Worm (Caenorhabditis elegans): ENCODE results near the gene T06A10.107.
"Not testable (repeated sequence)": the region's sequence is repeated elsewhere in the genome, so short reads cannot be mapped to it uniquely, and the experiment has no call there.

Gene T06A10.107

DNA sequence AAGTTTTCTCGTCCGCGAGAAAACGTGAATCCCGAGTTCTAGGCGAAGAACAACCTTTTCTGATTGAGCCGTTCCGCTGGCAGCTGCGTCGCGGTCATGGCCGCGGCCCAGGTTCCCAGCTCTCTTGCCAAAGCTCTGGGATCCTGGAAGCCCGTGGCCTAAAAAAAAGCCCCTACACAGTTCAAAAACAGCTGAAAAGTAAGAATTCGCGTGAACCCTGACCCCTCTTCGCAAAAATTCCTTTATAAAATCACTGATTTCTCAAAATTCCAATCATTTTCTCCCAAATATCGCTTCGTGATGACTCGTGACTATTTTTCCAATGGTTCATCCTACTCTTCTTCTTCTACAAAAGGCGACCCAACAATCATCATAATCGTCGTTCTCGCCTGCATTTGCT is at the start of gene T06A10.107:
Gene T06A10.107 (plus strand): TSS at position 301 of the 400 bp plus-strand sequence.
- TF ChIP-seq ceh-28 (tag; optimal IDR thresholded peaks at IDR 0.05) (no peak), nhr-23 (tag; optimal IDR thresholded peaks at IDR 0.05) (no peak), nhr-67 (tag; optimal IDR thresholded peaks at IDR 0.05) (no peak), elt-1 (tag; optimal IDR thresholded peaks at IDR 0.05) (no peak), nhr-76 (tag; optimal IDR thresholded peaks at IDR 0.05) (no peak), nhr-11 (tag; optimal IDR thresholded peaks at IDR 0.05) (no peak), mdl-1 (tag; optimal IDR thresholded peaks at IDR 0.05) (no peak), fkh-10 (GFP tag; optimal IDR thresholded peaks at IDR 0.05) (no peak), tbx-2 (tag; optimal IDR thresholded peaks at IDR 0.05) (no peak), elt-2 (tag; optimal IDR thresholded peaks at IDR 0.05) (no peak), aly-2 (tag; optimal IDR thresholded peaks at IDR 0.05) (no peak), pha-4 (tag; optimal IDR thresholded peaks at IDR 0.05) (no peak)

DNA sequence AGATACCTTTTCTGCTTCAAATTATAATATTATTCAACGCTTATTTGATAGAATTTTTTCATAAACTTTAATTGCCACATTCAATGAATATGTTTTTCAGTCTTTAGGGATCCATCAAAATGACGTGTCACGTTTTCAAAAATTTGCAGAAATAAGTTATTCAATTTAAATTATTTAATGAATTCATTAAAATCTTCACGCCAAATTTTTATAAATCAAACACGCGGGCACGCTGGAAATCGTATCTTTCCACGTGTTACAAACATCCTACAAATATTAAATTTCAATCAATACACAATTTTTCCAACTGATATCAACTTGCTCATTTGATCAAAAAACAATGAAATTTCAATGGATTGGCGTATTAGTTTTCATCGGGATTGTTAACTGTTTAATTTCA is 44.8 kb upstream of the T06A10.107 start, which contains the start of gene Y116A8A.4:
Gene Y116A8A.4 (plus strand): TSS at position 301 of the 400 bp plus-strand sequence.
- TF ChIP-seq nhr-43 (tag; optimal IDR thresholded peaks at IDR 0.05; ENCODE audit: poor library complexity, severe bottlenecking) (no peak), snpc-4 (tag; optimal IDR thresholded peaks at IDR 0.05) (no peak), ztf-11 (tag; optimal IDR thresholded peaks at IDR 0.05) (no peak), nhr-237 (tag; optimal IDR thresholded peaks at IDR 0.05) (no peak), elt-2 (tag; optimal IDR thresholded peaks at IDR 0.05) (no peak), nhr-23 (tag; optimal IDR thresholded peaks at IDR 0.05) (no peak), jun-1 (tag; optimal IDR thresholded peaks at IDR 0.05) (no peak), pqm-1 (tag; optimal IDR thresholded peaks at IDR 0.05) (no peak)

DNA sequence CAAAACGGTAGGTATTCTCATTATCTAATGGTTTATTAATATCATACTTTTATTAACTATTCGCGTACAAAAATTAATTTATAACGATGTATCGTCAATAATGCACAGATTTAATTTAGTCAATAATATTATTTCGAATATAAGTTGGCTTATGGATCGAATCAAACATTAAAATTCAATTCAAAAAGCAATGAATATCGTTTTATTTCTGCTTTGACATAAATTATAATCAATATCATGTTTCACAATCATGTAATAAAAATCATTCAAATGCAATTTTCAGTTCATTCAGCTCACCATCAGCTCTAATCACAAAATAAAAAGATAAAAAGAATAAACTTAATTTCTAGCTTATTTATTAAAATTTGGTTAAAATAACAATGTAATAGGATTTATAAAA is 38.6 kb upstream of the T06A10.107 start, which contains the start of gene Y116A8A.6:
Gene Y116A8A.6 (minus strand): TSS at position 101 of the 400 bp plus-strand sequence.
- TF ChIP-seq nhr-237 (tag; optimal IDR thresholded peaks at IDR 0.05), result no peak
- TF ChIP-seq hmg-11 (tag; optimal IDR thresholded peaks at IDR 0.05), result no peak
- no peak for TF ChIP-seq nhr-77 (tag; optimal IDR thresholded peaks at IDR 0.05)
- TF ChIP-seq tbx-2 (tag; optimal IDR thresholded peaks at IDR 0.05), result no peak
- TF ChIP-seq zag-1 (tag; optimal IDR thresholded peaks at IDR 0.05), result no peak
- no peak for TF ChIP-seq ama-1 (optimal IDR thresholded peaks at IDR 0.05)
- no peak for TF ChIP-seq aly-2 (tag; optimal IDR thresholded peaks at IDR 0.05)

DNA sequence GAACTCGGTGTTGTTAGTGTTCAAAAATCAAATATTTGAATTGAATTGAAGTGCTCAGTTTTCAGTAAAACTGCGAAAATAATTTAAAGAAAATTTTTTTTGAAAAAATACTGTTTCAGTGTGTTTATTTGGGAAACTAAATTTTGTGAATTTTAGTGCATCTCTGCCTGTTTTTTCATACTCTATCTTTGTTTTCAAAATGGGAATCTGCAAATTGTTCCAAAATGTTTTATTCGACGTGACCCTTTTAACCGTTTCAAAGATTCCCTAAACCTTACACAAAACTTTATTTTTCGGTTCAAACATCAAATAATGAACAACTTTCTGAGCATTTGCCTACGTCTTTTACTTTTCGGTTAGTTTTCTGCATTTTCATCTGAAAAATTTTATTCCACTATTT is 37.4 kb upstream of the T06A10.107 start, which contains the start of gene Y116A8A.7:
Gene Y116A8A.7 (plus strand): TSS at position 301 of the 400 bp plus-strand sequence.
- TF ChIP-seq ceh-28 (tag; optimal IDR thresholded peaks at IDR 0.05) (no peak), ZK546.5 (tag; optimal IDR thresholded peaks at IDR 0.05) (no peak), ztf-11 (tag; optimal IDR thresholded peaks at IDR 0.05) (no peak), mdl-1 (tag; optimal IDR thresholded peaks at IDR 0.05) (no peak), nhr-76 (tag; optimal IDR thresholded peaks at IDR 0.05) (no peak), nfya-1 (tag; optimal IDR thresholded peaks at IDR 0.05; ENCODE audit: insufficient read depth) (no peak)

DNA sequence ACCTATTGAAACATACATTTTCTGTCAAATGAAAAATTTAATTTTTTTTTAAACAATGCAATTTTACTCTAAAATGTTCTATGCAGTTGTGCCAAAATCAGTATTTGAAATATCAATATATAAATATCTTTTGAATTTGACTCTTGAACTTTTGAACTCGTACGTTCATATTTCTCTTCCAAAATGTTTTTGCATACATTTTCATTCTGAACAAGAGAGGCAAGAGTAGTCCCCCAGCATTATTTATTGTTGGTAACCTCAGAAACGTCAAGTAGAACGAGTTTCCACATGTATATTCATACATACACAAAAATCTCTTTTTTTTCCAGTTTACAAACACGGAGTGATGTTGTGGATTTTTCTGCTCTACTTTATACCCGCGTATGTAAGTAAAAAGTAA is 36.0 kb upstream of the T06A10.107 start, which contains the start of gene clec-194:
Gene clec-194 (plus strand): TSS at position 301 of the 400 bp plus-strand sequence.
- TF ChIP-seq ztf-11 (tag; optimal IDR thresholded peaks at IDR 0.05) (no peak), lin-15B (tag; optimal IDR thresholded peaks at IDR 0.05) (no peak), lin-39 (tag; optimal IDR thresholded peaks at IDR 0.05) (no peak), elt-3 (tag; optimal IDR thresholded peaks at IDR 0.05) (no peak), mdl-1 (tag; optimal IDR thresholded peaks at IDR 0.05) (no peak), nfya-1 (tag; optimal IDR thresholded peaks at IDR 0.05; ENCODE audit: insufficient read depth) (no peak), lsy-12 (tag; optimal IDR thresholded peaks at IDR 0.05) (no peak)

DNA sequence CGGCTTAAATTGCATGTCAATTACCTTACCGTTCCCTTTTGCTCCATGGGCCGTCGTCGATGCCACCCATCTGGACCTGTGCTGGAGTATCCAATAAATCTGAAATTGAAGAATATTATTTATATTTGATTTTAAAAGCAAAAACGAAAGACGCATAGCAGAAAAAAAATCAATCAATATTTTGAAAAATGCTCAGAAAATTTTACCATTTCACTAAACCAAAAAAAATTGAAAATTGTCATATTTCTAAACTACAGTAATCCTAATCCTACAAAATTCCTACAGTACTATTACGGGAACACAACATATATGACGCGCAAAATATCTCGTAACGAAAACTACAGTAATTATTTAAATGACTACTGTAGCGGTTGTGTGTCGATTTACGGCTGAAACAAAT is 24.4 kb upstream of the T06A10.107 start, which contains the start of gene Y116A8A.150:
Gene Y116A8A.150 (minus strand): TSS at position 101 of the 400 bp plus-strand sequence.
- TF ChIP-seq ceh-28, skn-1, nhr-28 (tag; optimal IDR thresholded peaks at IDR 0.05): not testable (repeated sequence)

DNA sequence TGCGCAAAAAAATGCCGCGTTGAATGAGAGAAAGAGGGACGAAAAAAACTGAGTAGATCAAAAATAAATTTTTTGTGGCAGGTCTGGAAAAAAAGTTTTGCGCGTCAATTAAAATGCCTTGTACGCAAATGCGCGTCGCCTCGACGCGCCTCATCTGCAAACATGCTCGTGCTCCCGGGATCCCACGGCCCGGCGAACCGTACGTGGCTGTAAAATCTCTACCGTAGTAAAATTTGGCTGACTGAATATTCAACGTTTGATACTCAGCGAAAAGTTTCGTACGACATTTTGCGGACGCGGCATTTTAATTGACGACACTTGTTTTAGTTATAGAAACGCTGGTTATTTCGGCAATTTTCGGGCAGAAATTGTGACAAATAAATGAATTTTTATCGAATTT is 21.9 kb upstream of the T06A10.107 start:
- peak; percentile 25 for TF ChIP-seq R02D3.7 (tag; optimal IDR thresholded peaks at IDR 0.05)
- peak; percentile 35 for TF ChIP-seq elt-2 (tag; optimal IDR thresholded peaks at IDR 0.05)
- TF ChIP-seq lin-15B (tag; optimal IDR thresholded peaks at IDR 0.05), result peak; percentile 27
- TF ChIP-seq tbx-2 (tag; optimal IDR thresholded peaks at IDR 0.05), result peak; percentile 26

All from whole organism, L3 larva.